Worm (Caenorhabditis elegans): ENCODE data around the gene dpy-31.

Gene dpy-31

ce11 chrIII:7192942-7193665 lies 8.9 kb upstream of the dpy-31 start, which contains the start of gene mec-14:
Gene mec-14, minus strand, starts transcription at chrIII:7192992.
- TF ChIP-seq ceh-16 (tag; optimal IDR thresholded peaks at IDR 0.05) (no peak), fos-1 (tag; optimal IDR thresholded peaks at IDR 0.05) (no peak), nfya-1 (tag; optimal IDR thresholded peaks at IDR 0.05; ENCODE audit: insufficient read depth) (no peak), nhr-23 (tag; optimal IDR thresholded peaks at IDR 0.05) (no peak), lin-39 (tag; optimal IDR thresholded peaks at IDR 0.05) (no peak), ceh-9 (tag; optimal IDR thresholded peaks at IDR 0.05) (no peak), egl-5 (tag; optimal IDR thresholded peaks at IDR 0.05) (no peak), ceh-28 (tag; optimal IDR thresholded peaks at IDR 0.05) (no peak), elt-1 (tag; optimal IDR thresholded peaks at IDR 0.05) (no peak), mdl-1 (tag; optimal IDR thresholded peaks at IDR 0.05) (no peak), ZK546.5 (tag; optimal IDR thresholded peaks at IDR 0.05) (no peak)

- TF ChIP-seq sea-2 (GFP tag; optimal IDR thresholded peaks at IDR 0.05) (no peak), mdl-1 (tag; optimal IDR thresholded peaks at IDR 0.05) (no peak), daf-12 (tag; optimal IDR thresholded peaks at IDR 0.05) (no peak), hmg-11 (tag; optimal IDR thresholded peaks at IDR 0.05) (no peak), egl-27 (tag; optimal IDR thresholded peaks at IDR 0.05) (no peak), tbx-2 (tag; optimal IDR thresholded peaks at IDR 0.05) (no peak)
These were observed 6.7 kb upstream of the dpy-31 start, which contains the start of gene F37C12.18 for ce11 chrIII:7195325-7195724. Gene F37C12.18, minus strand, starts transcription at chrIII:7195425.

- TF ChIP-seq eor-1 (tag; optimal IDR thresholded peaks at IDR 0.05), result no peak
- no peak for TF ChIP-seq nhr-76 (tag; optimal IDR thresholded peaks at IDR 0.05)
- no peak for TF ChIP-seq ztf-4 (tag; optimal IDR thresholded peaks at IDR 0.05)
- no peak for TF ChIP-seq elt-1 (tag; optimal IDR thresholded peaks at IDR 0.05)
- no peak for TF ChIP-seq skn-1 (tag; optimal IDR thresholded peaks at IDR 0.05)
- TF ChIP-seq daf-12 (tag; optimal IDR thresholded peaks at IDR 0.05), result no peak
- no peak for TF ChIP-seq jun-1 (tag; optimal IDR thresholded peaks at IDR 0.05)
These were observed 4.0 kb upstream of the dpy-31 start, which contains the start of gene exos-9 for ce11 chrIII:7197973-7198372. Gene exos-9, minus strand, starts transcription at chrIII:7198073.

- TF ChIP-seq aly-2 (tag; optimal IDR thresholded peaks at IDR 0.05), result no peak
- TF ChIP-seq egl-5 (tag; optimal IDR thresholded peaks at IDR 0.05), result peak; percentile 3
- TF ChIP-seq nhr-25 (tag; optimal IDR thresholded peaks at IDR 0.05), result peak; percentile 15
- TF ChIP-seq unc-39 (tag; optimal IDR thresholded peaks at IDR 0.05), result no peak
- TF ChIP-seq nhr-43 (tag; optimal IDR thresholded peaks at IDR 0.05; ENCODE audit: poor library complexity, severe bottlenecking), result peak; percentile 84
- TF ChIP-seq pha-4 (tag; optimal IDR thresholded peaks at IDR 0.05), result peak; percentile 76
- TF ChIP-seq lin-15B (tag; optimal IDR thresholded peaks at IDR 0.05), result peak; percentile 61
- TF ChIP-seq nhr-237 (tag; optimal IDR thresholded peaks at IDR 0.05), result no peak
- peak; percentile 7 for TF ChIP-seq lsy-12 (tag; optimal IDR thresholded peaks at IDR 0.05)
- TF ChIP-seq nhr-23 (tag; optimal IDR thresholded peaks at IDR 0.05), result peak; percentile 45
- peak; percentile 64 for TF ChIP-seq nfya-1 (tag; optimal IDR thresholded peaks at IDR 0.05; ENCODE audit: insufficient read depth)
These were observed 3.2 kb upstream of the dpy-31 start, which contains the start of gene pfd-5 for ce11 chrIII:7198838-7199237. Gene pfd-5, minus strand, starts transcription at chrIII:7198884.

DNA sequence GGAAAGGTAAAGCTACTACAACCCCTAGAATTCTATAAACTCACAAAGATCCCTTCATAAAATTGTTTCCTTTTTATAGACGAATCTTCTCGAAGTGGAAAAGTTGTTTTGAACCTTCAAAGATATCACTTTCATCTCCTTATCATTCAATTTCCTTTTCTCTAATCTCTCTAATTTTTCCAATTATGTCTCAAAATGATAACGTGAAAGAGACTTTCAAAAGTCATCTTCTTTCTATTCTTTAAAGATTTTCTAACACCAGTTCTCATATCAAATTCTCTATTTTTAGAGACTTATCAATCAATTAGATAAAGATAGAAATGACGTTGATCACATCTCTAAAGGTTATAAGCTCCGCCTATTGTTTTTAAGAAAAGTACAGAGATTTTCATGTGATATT lies 2.5 kb upstream of the dpy-31 start:
- no peak for TF ChIP-seq nhr-12 (tag; optimal IDR thresholded peaks at IDR 0.05)
- TF ChIP-seq nhr-23 (tag; optimal IDR thresholded peaks at IDR 0.05), result peak; percentile 47
- peak; percentile 32 for TF ChIP-seq nhr-43 (tag; optimal IDR thresholded peaks at IDR 0.05; ENCODE audit: poor library complexity, severe bottlenecking)
- peak; percentile 5 for TF ChIP-seq nhr-25 (tag; optimal IDR thresholded peaks at IDR 0.05)

ce11 chrIII:7203130-7203775 lies 1.2 kb downstream of the dpy-31 start:
- no peak for TF ChIP-seq nhr-12 (tag; optimal IDR thresholded peaks at IDR 0.05)
- TF ChIP-seq skn-1 (tag; optimal IDR thresholded peaks at IDR 0.05), result no peak
- no peak for TF ChIP-seq eor-1 (tag; optimal IDR thresholded peaks at IDR 0.05)
- no peak for TF ChIP-seq zag-1 (tag; optimal IDR thresholded peaks at IDR 0.05)
- peak; percentile 49 for TF ChIP-seq ceh-28 (tag; optimal IDR thresholded peaks at IDR 0.05)
- no peak for TF ChIP-seq hmg-11 (tag; optimal IDR thresholded peaks at IDR 0.05)
- TF ChIP-seq nhr-43 (tag; optimal IDR thresholded peaks at IDR 0.05; ENCODE audit: poor library complexity, severe bottlenecking), result no peak
- peak; percentile 5 for TF ChIP-seq lsy-12 (tag; optimal IDR thresholded peaks at IDR 0.05)
- no peak for TF ChIP-seq nhr-28 (tag; optimal IDR thresholded peaks at IDR 0.05)
- TF ChIP-seq R02D3.7 (tag; optimal IDR thresholded peaks at IDR 0.05), result no peak
- no peak for TF ChIP-seq ztf-11 (tag; optimal IDR thresholded peaks at IDR 0.05)
- TF ChIP-seq pha-4 (tag; optimal IDR thresholded peaks at IDR 0.05), result no peak
- TF ChIP-seq fkh-10 (GFP tag; optimal IDR thresholded peaks at IDR 0.05), result no peak
- TF ChIP-seq nhr-67 (tag; optimal IDR thresholded peaks at IDR 0.05), result no peak
- TF ChIP-seq snpc-4 (tag; optimal IDR thresholded peaks at IDR 0.05), result no peak
- no peak for TF ChIP-seq ZK546.5 (tag; optimal IDR thresholded peaks at IDR 0.05)
- no peak for TF ChIP-seq sea-2 (GFP tag; optimal IDR thresholded peaks at IDR 0.05)
- no peak for TF ChIP-seq nhr-77 (tag; optimal IDR thresholded peaks at IDR 0.05)
- TF ChIP-seq lin-39 (tag; optimal IDR thresholded peaks at IDR 0.05), result no peak
- no peak for TF ChIP-seq fos-1 (tag; optimal IDR thresholded peaks at IDR 0.05)
- TF ChIP-seq nfya-1 (tag; optimal IDR thresholded peaks at IDR 0.05; ENCODE audit: insufficient read depth), result no peak
- no peak for TF ChIP-seq ama-1 (optimal IDR thresholded peaks at IDR 0.05)

Measured in whole organism, L3 larva.